Worm (Caenorhabditis elegans) whole organism, late embryonic: ENCODE data around the gene Y41C4A.21.

ENCODE experiments used
- C08G9.2 ChIP-seq: sonication (generic microtip); optimal IDR thresholded peaks from 2 replicates; lab custom pipeline; 2016; ENCODE audit warnings: mild to moderate bottlenecking, missing genetic modification characterization, moderate library complexity, missing compliant biosample characterization
- F13H6.1 ChIP-seq: sonication (generic microtip); optimal IDR thresholded peaks from 2 replicates; lab custom pipeline; 2016; ENCODE audit warnings: missing genetic modification characterization, missing compliant biosample characterization
- K02D7.2 ChIP-seq: sonication (generic microtip); optimal IDR thresholded peaks from 2 replicates; lab custom pipeline; 2017; ENCODE audit warnings: mild to moderate bottlenecking, missing genetic modification characterization, missing compliant biosample characterization
- K09A11.1 ChIP-seq: sonication (generic microtip); optimal IDR thresholded peaks from 2 replicates; lab custom pipeline; 2017; ENCODE audit warnings: antibody characterized with exemption, mild to moderate bottlenecking, missing genetic modification characterization, missing compliant biosample characterization; ENCODE audit not compliant: insufficient read depth
- T23F11.4 ChIP-seq: fragments of 200-800 bp; sonication (Bioruptor generic); optimal IDR thresholded peaks from 2 replicates; lab custom pipeline; 2018; ENCODE audit warnings: mild to moderate bottlenecking, missing genetic modification characterization, missing compliant biosample characterization
- Y22D7AL.16 ChIP-seq: sonication (generic microtip); optimal IDR thresholded peaks from 2 replicates; lab custom pipeline; 2016; ENCODE audit warnings: missing genetic modification characterization, missing compliant biosample characterization
- ama-1 ChIP-seq: fragments of 150-350 bp; optimal IDR thresholded peaks from 2 replicates; lab custom pipeline; 2014
- ceh-18 ChIP-seq: sonication (generic microtip); optimal IDR thresholded peaks from 2 replicates; lab custom pipeline; 2016; ENCODE audit warnings: missing genetic modification characterization, missing compliant biosample characterization
- ceh-22 ChIP-seq: sonication (generic microtip); optimal IDR thresholded peaks from 2 replicates; lab custom pipeline; 2017; ENCODE audit warnings: missing biosample characterization, missing genetic modification characterization
- ceh-30 ChIP-seq: fragments of 150-350 bp; optimal IDR thresholded peaks from 2 replicates; lab custom pipeline; 2014; ENCODE audit warnings: missing biosample characterization, missing genetic modification characterization
- ceh-45 ChIP-seq: fragments of 200-800 bp; sonication (Bioruptor generic); IDR thresholded peaks from 2 replicates; pipeline ENCODE4 v1.3.6; 2022; ENCODE audit warnings: missing genetic modification reagents, missing genetic modification characterization, missing compliant biosample characterization
- ceh-48 ChIP-seq: sonication (generic microtip); optimal IDR thresholded peaks from 2 replicates; lab custom pipeline; 2016; ENCODE audit warnings: missing genetic modification characterization, inconsistent platforms, missing compliant biosample characterization
- ceh-6 ChIP-seq: fragments of 200-800 bp; sonication (Bioruptor generic); optimal IDR thresholded peaks from 2 replicates; lab custom pipeline; 2018; ENCODE audit warnings: mild to moderate bottlenecking, missing genetic modification characterization, missing compliant biosample characterization
- ceh-9 ChIP-seq: sonication (generic microtip); optimal IDR thresholded peaks from 2 replicates; lab custom pipeline; 2016; ENCODE audit warnings: mild to moderate bottlenecking, missing genetic modification characterization, inconsistent platforms, missing compliant biosample characterization
- dmd-4 ChIP-seq: sonication (generic microtip); optimal IDR thresholded peaks from 2 replicates; lab custom pipeline; 2016; ENCODE audit warnings: borderline replicate concordance, missing genetic modification characterization, missing compliant biosample characterization
- elt-2 ChIP-seq: sonication (generic microtip); optimal IDR thresholded peaks from 2 replicates; lab custom pipeline; 2016; ENCODE audit warnings: missing genetic modification reagents, missing genetic modification characterization, missing compliant biosample characterization
- elt-4 ChIP-seq: sonication (generic microtip); optimal IDR thresholded peaks from 2 replicates; lab custom pipeline; 2016; ENCODE audit warnings: missing genetic modification characterization, missing compliant biosample characterization
- ets-4 ChIP-seq: sonication (generic microtip); optimal IDR thresholded peaks from 2 replicates; lab custom pipeline; 2016; ENCODE audit warnings: missing genetic modification characterization, missing compliant biosample characterization
- fkh-6 ChIP-seq: sonication (generic microtip); optimal IDR thresholded peaks from 2 replicates; lab custom pipeline; 2016; ENCODE audit warnings: missing genetic modification characterization, missing compliant biosample characterization
- gmeb-2 ChIP-seq: sonication (generic microtip); optimal IDR thresholded peaks from 2 replicates; lab custom pipeline; 2016; ENCODE audit warnings: missing genetic modification characterization, inconsistent platforms, missing compliant biosample characterization
- hlh-30 ChIP-seq: sonication (generic microtip); optimal IDR thresholded peaks from 2 replicates; lab custom pipeline; 2017; ENCODE audit warnings: antibody characterized with exemption, missing genetic modification characterization, missing compliant biosample characterization; ENCODE audit not compliant: insufficient read depth
- lim-6 ChIP-seq: sonication (generic microtip); optimal IDR thresholded peaks from 2 replicates; lab custom pipeline; 2016; ENCODE audit warnings: missing genetic modification characterization, missing compliant biosample characterization
- pat-9 ChIP-seq: fragments of 200-800 bp; sonication (Bioruptor generic); optimal IDR thresholded peaks from 2 replicates; lab custom pipeline; 2018; ENCODE audit warnings: mild to moderate bottlenecking, missing genetic modification characterization, moderate library complexity, missing compliant biosample characterization
- pha-4 ChIP-seq: fragments of 150-350 bp; optimal IDR thresholded peaks from 2 replicates; lab custom pipeline; 2018; ENCODE audit warnings: missing biosample characterization, missing genetic modification reagents, missing genetic modification characterization
- pqm-1 ChIP-seq: sonication (generic microtip); optimal IDR thresholded peaks from 2 replicates; lab custom pipeline; 2016; ENCODE audit warnings: missing genetic modification characterization, missing compliant biosample characterization
- rnt-1 ChIP-seq: sonication (generic microtip); optimal IDR thresholded peaks from 2 replicates; lab custom pipeline; 2016; ENCODE audit warnings: missing genetic modification characterization, missing compliant biosample characterization
- sox-4 ChIP-seq: sonication (generic microtip); optimal IDR thresholded peaks from 2 replicates; lab custom pipeline; 2017; ENCODE audit warnings: mild to moderate bottlenecking, missing genetic modification characterization, inconsistent platforms, missing compliant biosample characterization
- syd-9 ChIP-seq: sonication (generic microtip); optimal IDR thresholded peaks from 2 replicates; lab custom pipeline; 2016; ENCODE audit warnings: mild to moderate bottlenecking, missing genetic modification characterization, moderate library complexity, missing compliant biosample characterization
- tbx-2 ChIP-seq: sonication (generic microtip); optimal IDR thresholded peaks from 2 replicates; lab custom pipeline; 2016; ENCODE audit warnings: missing genetic modification characterization, missing compliant biosample characterization
- tbx-7 ChIP-seq: sonication (generic microtip); optimal IDR thresholded peaks from 2 replicates; lab custom pipeline; 2016; ENCODE audit warnings: missing genotype, missing genetic modification characterization, missing compliant biosample characterization

The Y41C4A.21 gene

DNA sequence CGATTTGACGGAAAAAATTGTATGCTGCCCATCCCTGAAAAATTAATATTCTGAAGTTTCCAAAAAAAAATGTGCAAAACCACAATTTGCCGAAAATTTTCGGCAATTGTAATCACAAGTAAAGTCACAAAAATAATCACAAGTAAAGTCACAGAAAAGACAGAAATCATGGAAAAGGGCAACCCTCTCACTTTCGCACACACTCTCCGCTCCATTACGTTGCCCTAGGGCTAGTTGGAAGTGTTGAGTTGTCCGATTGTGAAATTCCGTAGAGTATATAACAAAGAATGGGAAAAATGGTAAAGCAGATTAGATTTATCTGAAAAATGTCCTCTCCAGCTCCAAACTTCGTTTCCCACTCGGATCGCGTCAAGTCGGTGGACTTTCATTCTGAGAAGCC lies 10.8 kb upstream of the Y41C4A.21 start, which contains the start of gene Y41C4A.32:
TSS of gene Y41C4A.32 (plus strand) at position 302 of the 400 bp plus-strand sequence.
- no peak for TF ChIP-seq rnt-1
- TF ChIP-seq, all 69 proteins: peak for 0

- TF ChIP-seq ets-4 (tag; lab: Kevin White, UChicago) (no peak), pha-4 (no peak), syd-9 (tag; lab: Kevin White, UChicago) (no peak), ama-1 (lab: Kevin White, UChicago) (no peak), ceh-6 (no peak), F13H6.1 (no peak), tbx-7 (no peak)
Measured at ce11 chrIII:11726590-11726989, 5.6 kb upstream of the Y41C4A.21 start, which contains the start of gene Y41C4A.12. Gene Y41C4A.12 (minus strand): TSS chrIII:11726690.

DNA sequence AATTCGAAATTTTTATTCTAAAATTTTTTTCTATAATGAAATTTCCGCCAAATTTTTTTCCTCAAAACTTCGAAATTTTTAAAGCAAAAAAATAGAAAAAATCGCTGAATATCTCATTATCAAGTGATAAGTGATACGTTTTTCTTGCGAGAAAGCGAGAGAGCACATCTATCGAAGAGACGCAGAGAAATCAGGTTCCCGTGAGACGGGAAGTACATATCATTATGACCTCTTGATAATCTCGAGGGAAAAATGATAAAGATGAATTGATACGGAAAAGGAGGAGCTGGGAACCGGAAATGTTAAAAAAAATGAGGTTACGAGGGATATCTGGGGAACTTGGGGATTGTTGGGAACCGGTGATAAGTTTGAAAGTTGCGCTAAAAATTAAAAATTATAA lies 5.1 kb upstream of the Y41C4A.21 start:
- TF ChIP-seq ceh-22 (no peak), elt-2 (tag; lab: Kevin White, UChicago) (peak; percentile 80)

DNA sequence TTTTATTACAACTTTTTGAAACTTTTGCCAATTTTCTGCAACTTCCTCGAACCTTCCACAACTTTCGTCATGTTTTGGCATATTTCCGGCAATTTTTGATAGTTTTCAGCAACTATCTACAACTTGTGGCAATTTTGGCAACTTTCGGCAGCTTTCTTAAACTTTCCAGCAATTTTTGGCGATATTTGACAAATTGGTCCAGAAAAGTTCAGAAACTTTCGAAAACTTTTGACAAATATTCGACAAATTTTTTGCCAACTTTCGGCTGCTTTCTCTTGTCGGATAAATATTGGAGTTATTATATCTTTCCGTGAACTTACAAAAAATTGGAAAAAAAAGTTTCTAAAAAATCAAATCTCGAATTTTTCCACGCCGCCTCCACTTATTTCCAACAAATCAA lies 1.8 kb upstream of the Y41C4A.21 start, which contains the start of gene Y41C4A.18:
TSS of gene Y41C4A.18 (plus strand) at position 301 of the 400 bp plus-strand sequence.
- no peak for TF ChIP-seq pat-9 (tag; lab: Kevin White, UChicago)
- TF ChIP-seq F13H6.1: no peak
- TF ChIP-seq K09A11.1 (tag; lab: Kevin White, UChicago): no peak

- no peak for TF ChIP-seq ceh-18
- no peak for TF ChIP-seq ceh-48 (tag; lab: Kevin White, UChicago)
- TF ChIP-seq pqm-1: no peak
- TF ChIP-seq ceh-45 (GFP tag; lab: Robert Waterston, UW): no peak
- no peak for TF ChIP-seq T23F11.4 (GFP tag; lab: Kevin White, UChicago)
- TF ChIP-seq K09A11.1 (tag; lab: Kevin White, UChicago): no peak
- no peak for TF ChIP-seq fkh-6 (tag; lab: Kevin White, UChicago)
- TF ChIP-seq ama-1 (lab: Kevin White, UChicago): no peak
- no peak for TF ChIP-seq elt-4
- no peak for TF ChIP-seq ceh-30 (tag; lab: Kevin White, UChicago)
- no peak for TF ChIP-seq syd-9 (tag; lab: Kevin White, UChicago)
- TF ChIP-seq elt-2 (tag; lab: Kevin White, UChicago): no peak
- no peak for TF ChIP-seq hlh-30 (tag; lab: Kevin White, UChicago)
- TF ChIP-seq C08G9.2 (tag; lab: Kevin White, UChicago): no peak
- TF ChIP-seq rnt-1: no peak
- no peak for TF ChIP-seq dmd-4 (tag; lab: Kevin White, UChicago)
- TF ChIP-seq tbx-2: no peak
Measured at ce11 chrIII:11730850-11731249, 1.3 kb upstream of the Y41C4A.21 start.

DNA sequence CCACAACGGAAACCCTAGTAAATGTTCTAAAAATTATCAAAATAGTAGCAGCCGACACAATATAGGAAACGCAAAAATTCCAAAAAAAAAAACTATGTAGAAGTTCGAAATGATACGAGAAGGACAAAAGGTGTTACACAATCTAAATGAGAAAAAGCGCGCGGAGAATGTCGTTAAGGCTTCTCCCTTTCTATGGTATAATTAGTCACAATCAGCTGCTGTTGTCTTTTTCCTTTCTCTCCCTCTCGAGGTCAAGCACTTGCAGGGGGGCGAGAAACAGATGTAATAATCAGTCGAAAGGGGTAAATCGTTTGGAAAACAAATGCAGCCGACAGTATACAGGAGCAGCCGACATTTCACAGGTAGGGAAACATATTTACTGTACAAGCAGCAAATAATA lies 665 bp upstream of the Y41C4A.21 start:
- no peak for TF ChIP-seq syd-9 (tag; lab: Kevin White, UChicago)
- TF ChIP-seq pqm-1: no peak
- TF ChIP-seq lim-6 (tag; lab: Kevin White, UChicago): no peak
- no peak for TF ChIP-seq ets-4 (tag; lab: Kevin White, UChicago)
- TF ChIP-seq, all 69 proteins: peak for 0

DNA sequence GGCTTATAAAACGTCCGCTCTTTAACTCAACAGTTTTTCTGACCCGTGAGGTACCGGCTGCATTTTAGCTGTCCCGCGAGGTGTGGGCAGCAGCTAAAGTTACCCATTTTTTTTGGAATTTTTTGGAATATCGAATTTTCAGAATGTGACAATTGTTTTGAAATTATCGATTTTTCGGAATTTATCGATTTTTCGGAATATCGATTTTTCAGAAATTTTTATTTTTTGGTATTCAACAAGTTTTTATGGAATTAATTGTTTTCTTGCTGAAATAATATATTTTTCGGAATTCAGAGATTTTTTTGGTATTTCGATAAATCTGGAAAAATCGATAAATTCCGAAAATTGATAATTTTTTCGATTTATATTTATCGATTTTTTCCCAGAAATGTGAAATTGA lies 787 bp downstream of the Y41C4A.21 start:
- no peak for TF ChIP-seq sox-4
- no peak for TF ChIP-seq gmeb-2 (tag; lab: Kevin White, UChicago)
- no peak for TF ChIP-seq Y22D7AL.16 (tag; lab: Kevin White, UChicago)
- TF ChIP-seq ceh-48 (tag; lab: Kevin White, UChicago): peak; percentile 39
- TF ChIP-seq K02D7.2 (tag; lab: Kevin White, UChicago): no peak
- TF ChIP-seq ceh-9 (tag; lab: Kevin White, UChicago): no peak
- TF ChIP-seq pha-4: no peak
